Worm (Caenorhabditis elegans) whole organism, L3 larva: ENCODE data around the gene ttr-41.

Source experiments
- lin-39 ChIP-seq: fragments of 150-350 bp; optimal IDR thresholded peaks from 2 replicates; lab custom pipeline; 2018; ENCODE audit warnings: missing biosample characterization, missing genetic modification reagents, missing genetic modification characterization
- nhr-237 ChIP-seq: fragments of 150-350 bp; optimal IDR thresholded peaks from 2 replicates; lab custom pipeline; 2014; ENCODE audit warnings: missing biosample characterization, missing genetic modification characterization
- skn-1 ChIP-seq: fragments of 150-350 bp; optimal IDR thresholded peaks from 2 replicates; lab custom pipeline; 2014; ENCODE audit warnings: missing biosample characterization, missing genetic modification characterization

DNA sequence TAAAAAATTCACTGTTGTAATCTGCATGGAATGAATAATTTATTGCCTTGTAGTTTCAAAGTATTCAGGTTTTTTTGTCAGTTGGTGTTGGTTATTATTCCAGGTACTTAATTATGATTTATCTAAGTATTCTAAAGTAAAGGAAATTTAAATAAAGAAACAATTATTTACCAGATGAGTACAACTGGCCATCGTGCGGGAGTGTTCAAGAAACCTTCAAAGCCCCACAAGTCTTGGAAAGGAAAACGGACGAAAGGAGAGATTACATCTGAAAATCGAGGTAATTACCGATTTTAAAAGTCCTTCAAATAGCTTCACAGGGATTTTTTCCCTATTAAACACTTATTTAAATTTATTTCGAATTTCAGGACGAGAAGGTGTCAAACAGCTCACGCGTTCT lies 17.5 kb downstream of the ttr-41 start, which contains the start of gene tag-151:
- TF ChIP-seq lin-39 (tag; lab: Kevin White, UChicago) (no peak), nhr-237 (tag; lab: Kevin White, UChicago) (no peak), skn-1 (no peak)
